Fruit fly (Drosophila melanogaster): ENCODE measurements around the gene RpL3.

The RpL3 gene

DNA sequence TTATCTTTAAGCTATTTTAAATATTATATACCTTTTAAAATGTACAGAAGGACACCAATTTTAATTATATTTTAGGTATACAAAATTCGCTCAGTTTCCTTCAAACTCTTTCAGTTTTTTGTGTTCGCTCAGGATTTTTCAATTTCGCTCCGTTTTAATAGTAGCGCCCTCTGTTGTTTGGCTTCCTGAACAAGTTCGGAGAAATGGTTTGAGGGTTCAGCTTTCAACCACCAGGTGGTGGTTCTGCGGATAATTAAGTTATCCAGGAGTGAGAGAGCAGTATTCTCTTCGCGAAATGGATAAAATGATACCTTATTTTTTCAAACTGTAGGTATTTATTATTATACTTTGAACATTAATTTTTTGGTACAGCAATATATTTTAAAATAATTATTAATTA lies 47.3 kb downstream of the RpL3 start (continued):
- TF ChIP-seq bab2 (GFP tag; optimal IDR thresholded peaks at IDR 0.05) = no peak
- peak; percentile 66 for TF ChIP-seq fd64A (GFP tag; optimal IDR thresholded peaks at IDR 0.05)
- TF ChIP-seq trh (GFP tag; optimal IDR thresholded peaks at IDR 0.05) = peak; percentile 13
- peak; percentile 81 for TF ChIP-seq CG3163 (GFP tag; optimal IDR thresholded peaks at IDR 0.05)
- peak; percentile 82 for TF ChIP-seq CG18764 (GFP tag; optimal IDR thresholded peaks at IDR 0.05)
- TF ChIP-seq cwo (GFP tag; optimal IDR thresholded peaks at IDR 0.05) = no peak
- TF ChIP-seq CG1792 (GFP tag; optimal IDR thresholded peaks at IDR 0.05) = no peak
- TF ChIP-seq vvl (GFP tag; IDR thresholded peaks at IDR 0.05) = no peak
- no peak for TF ChIP-seq Lim3 (GFP tag; IDR thresholded peaks at IDR 0.05)
- TF ChIP-seq Bgb (GFP tag; IDR thresholded peaks at IDR 0.05; ENCODE audit: partially characterized antibody) = no peak
- no peak for TF ChIP-seq chinmo (GFP tag; IDR thresholded peaks at IDR 0.05; ENCODE audit: partially characterized antibody)
- TF ChIP-seq Hr51 (GFP tag; optimal IDR thresholded peaks at IDR 0.05) = peak in 1 of 2 experiments; percentile 31
- no peak for TF ChIP-seq lov (optimal IDR thresholded peaks at IDR 0.05)
- TF ChIP-seq lov (GFP tag; IDR thresholded peaks at IDR 0.05) = peak; percentile 76; the same call in 2 of the 3 replicates
- peak; percentile 47 for TF ChIP-seq lilli (GFP tag; optimal IDR thresholded peaks at IDR 0.05)
- no peak for TF ChIP-seq CG4854 (GFP tag; optimal IDR thresholded peaks at IDR 0.05)
- TF ChIP-seq bbx (GFP tag; IDR thresholded peaks at IDR 0.05; ENCODE audit: partially characterized antibody) = no peak
- no peak for TF ChIP-seq gem (tag; optimal IDR thresholded peaks at IDR 0.05)
- TF ChIP-seq Adf1 (GFP tag; IDR thresholded peaks at IDR 0.05) = no peak
- TF ChIP-seq NK7.1 (GFP tag; optimal IDR thresholded peaks at IDR 0.05) = peak; percentile 41
- TF ChIP-seq CG10565 (GFP tag; optimal IDR thresholded peaks at IDR 0.05) = no peak
- no peak for TF ChIP-seq Fer3 (tag; optimal IDR thresholded peaks at IDR 0.05)
- no peak for TF ChIP-seq CG4404 (GFP tag; IDR thresholded peaks at IDR 0.05)
- TF ChIP-seq cato (GFP tag; optimal IDR thresholded peaks at IDR 0.05; ENCODE audit: borderline replicate concordance) = peak; percentile 40
- no peak for TF ChIP-seq crol (GFP tag; IDR thresholded peaks at IDR 0.05)
- TF ChIP-seq ranshi (GFP tag; IDR thresholded peaks at IDR 0.05) = 0 out of 2 replicates have a peak, but pooled peaks have one; percentile 6
- no peak for TF ChIP-seq CG10147 (GFP tag; optimal IDR thresholded peaks at IDR 0.05)
- peak; percentile 52; the same call in 1 of the 2 replicates for TF ChIP-seq sim (GFP tag; IDR thresholded peaks at IDR 0.05)
- peak; percentile 6 for TF ChIP-seq CG12942 (GFP tag; optimal IDR thresholded peaks at IDR 0.05)
- TF ChIP-seq D19A (tag; optimal IDR thresholded peaks at IDR 0.05) = no peak
- peak; percentile 82 for TF ChIP-seq onecut (GFP tag; IDR thresholded peaks at IDR 0.05)
- TF ChIP-seq mirr (GFP tag; optimal IDR thresholded peaks at IDR 0.05) = no peak
- TF ChIP-seq Tbp (GFP tag; optimal IDR thresholded peaks at IDR 0.05) = no peak
- peak; percentile 63 for TF ChIP-seq CG15514 (GFP tag; optimal IDR thresholded peaks at IDR 0.05)
- TF ChIP-seq CG12219 (GFP tag; optimal IDR thresholded peaks at IDR 0.05) = peak; percentile 84
- TF ChIP-seq CG6175 (GFP tag; IDR thresholded peaks at IDR 0.05) = no peak
- peak; percentile 38 for TF ChIP-seq Bdp1 (GFP tag; optimal IDR thresholded peaks at IDR 0.05)
- TF ChIP-seq Sox102F (GFP tag; optimal IDR thresholded peaks at IDR 0.05) = no peak
- no peak for TF ChIP-seq esg (GFP tag; conservative IDR thresholded peaks at IDR 0.05)
- peak; percentile 8 for TF ChIP-seq pnt (GFP tag; optimal IDR thresholded peaks at IDR 0.05)
- TF ChIP-seq E2f1 (GFP tag; IDR thresholded peaks at IDR 0.05) = no peak
- TF ChIP-seq CG2889 (GFP tag; IDR thresholded peaks at IDR 0.05) = no peak
- TF ChIP-seq CG11456 (GFP tag; IDR thresholded peaks at IDR 0.05) = 0 out of 3 replicates have a peak, but pooled peaks have one; percentile 27
- TF ChIP-seq zfh1 (GFP tag; IDR thresholded peaks at IDR 0.05) = no peak
- TF ChIP-seq Ets65A (GFP tag) = no peak
- no peak for TF ChIP-seq Side (GFP tag; optimal IDR thresholded peaks at IDR 0.05)
- peak; percentile 75 for TF ChIP-seq CG17829 (tag; optimal IDR thresholded peaks at IDR 0.05)
- peak; percentile 43; the same call in 1 of the 2 replicates for TF ChIP-seq Ptx1 (GFP tag; IDR thresholded peaks at IDR 0.05)
- TF ChIP-seq org-1 (GFP tag; optimal IDR thresholded peaks at IDR 0.05) = peak; percentile 27
- TF ChIP-seq CG3838 (GFP tag; optimal IDR thresholded peaks at IDR 0.05) = no peak
- peak; percentile 45; the same call in 1 of the 2 replicates for TF ChIP-seq seq (GFP tag; IDR thresholded peaks at IDR 0.05)
- no peak for TF ChIP-seq HLH54F (GFP tag; optimal IDR thresholded peaks at IDR 0.05)
